Worm (Caenorhabditis elegans): ENCODE results near the gene ZC84.7.

ZC84.7 gene

ce11 chrIII:9145765-9146164 lies 40.1 kb upstream of the ZC84.7 start, which contains the start of gene ZK512.8:
Gene ZK512.8, plus strand, starts transcription at chrIII:9146065.
- TF ChIP-seq nhr-67 (tag; optimal IDR thresholded peaks at IDR 0.05) (no peak), ceh-16 (tag; optimal IDR thresholded peaks at IDR 0.05) (no peak), R02D3.7 (tag; optimal IDR thresholded peaks at IDR 0.05) (no peak), hmg-11 (tag; optimal IDR thresholded peaks at IDR 0.05) (no peak), fos-1 (tag; optimal IDR thresholded peaks at IDR 0.05) (no peak), lin-39 (tag; optimal IDR thresholded peaks at IDR 0.05) (no peak), ama-1 (optimal IDR thresholded peaks at IDR 0.05) (no peak), unc-62 (GFP tag; optimal IDR thresholded peaks at IDR 0.05) (no peak), aly-2 (tag; optimal IDR thresholded peaks at IDR 0.05) (no peak), nhr-11 (tag; optimal IDR thresholded peaks at IDR 0.05) (no peak), zag-1 (tag; optimal IDR thresholded peaks at IDR 0.05) (no peak), ztf-4 (tag; optimal IDR thresholded peaks at IDR 0.05) (no peak), unc-39 (tag; optimal IDR thresholded peaks at IDR 0.05) (no peak)

DNA sequence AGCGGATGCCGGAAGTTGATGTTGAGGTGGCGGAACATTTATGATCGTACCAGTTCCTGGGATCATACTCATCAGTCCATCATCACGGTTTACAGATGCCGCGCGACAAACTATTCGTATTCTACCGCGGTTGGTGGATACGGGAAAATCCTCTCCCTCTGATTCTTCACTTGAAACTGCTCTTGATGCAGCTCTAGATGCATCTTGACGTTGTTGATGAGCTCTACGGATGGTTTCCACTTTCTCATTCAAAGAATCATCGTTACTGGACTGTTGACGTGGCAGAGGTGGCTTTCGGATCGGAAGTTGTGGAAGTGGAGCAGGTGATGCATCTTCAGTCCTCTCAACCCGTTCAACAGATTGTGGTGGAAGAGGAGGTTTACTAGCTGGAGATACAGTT lies 36.7 kb upstream of the ZC84.7 start:
- TF ChIP-seq pha-4 (tag; optimal IDR thresholded peaks at IDR 0.05) (no peak), daf-12 (tag; optimal IDR thresholded peaks at IDR 0.05) (no peak), fos-1 (tag; optimal IDR thresholded peaks at IDR 0.05) (no peak), ztf-11 (tag; optimal IDR thresholded peaks at IDR 0.05) (no peak), unc-39 (tag; optimal IDR thresholded peaks at IDR 0.05) (no peak), nhr-25 (tag; optimal IDR thresholded peaks at IDR 0.05) (no peak), pqm-1 (tag; optimal IDR thresholded peaks at IDR 0.05) (no peak), ceh-16 (tag; optimal IDR thresholded peaks at IDR 0.05) (no peak), nhr-12 (tag; optimal IDR thresholded peaks at IDR 0.05) (no peak)

- peak; percentile 52 for TF ChIP-seq nfya-1 (tag; optimal IDR thresholded peaks at IDR 0.05; ENCODE audit: insufficient read depth)
- no peak for TF ChIP-seq skn-1 (tag; optimal IDR thresholded peaks at IDR 0.05)
Measured at ce11 chrIII:9151782-9152181, 34.0 kb upstream of the ZC84.7 start.

ce11 chrIII:9152950-9153349 lies 32.9 kb upstream of the ZC84.7 start:
- TF ChIP-seq lin-15B (tag; optimal IDR thresholded peaks at IDR 0.05) (no peak), sea-2 (GFP tag; optimal IDR thresholded peaks at IDR 0.05) (no peak), ceh-9 (tag; optimal IDR thresholded peaks at IDR 0.05) (no peak), pqm-1 (tag; optimal IDR thresholded peaks at IDR 0.05) (no peak), ztf-11 (tag; optimal IDR thresholded peaks at IDR 0.05) (no peak), daf-12 (tag; optimal IDR thresholded peaks at IDR 0.05) (no peak)

ce11 chrIII:9153809-9154208 lies 32.0 kb upstream of the ZC84.7 start, which contains the start of gene nhl-1:
Gene nhl-1, minus strand, starts transcription at chrIII:9153909.
- no peak for TF ChIP-seq nhr-77 (tag; optimal IDR thresholded peaks at IDR 0.05)

DNA sequence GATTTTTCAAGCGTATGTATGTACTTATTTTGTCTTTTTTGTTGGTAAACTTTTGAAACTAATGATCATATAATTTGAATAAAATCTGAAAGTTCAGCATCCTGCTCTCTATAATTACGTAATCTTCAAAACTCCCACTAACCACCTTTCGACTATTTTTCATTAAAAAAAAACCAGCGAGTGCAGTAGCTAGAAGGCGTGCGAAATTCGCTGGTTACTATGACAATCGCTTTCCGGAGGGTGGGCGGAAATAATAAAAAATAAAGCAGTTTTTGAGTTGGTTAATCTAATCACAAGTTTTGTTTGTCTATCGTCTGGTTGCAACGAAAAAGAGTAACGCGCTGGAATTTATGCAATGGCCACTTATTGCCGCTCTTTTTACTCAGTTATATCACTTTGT lies 31.1 kb upstream of the ZC84.7 start, which contains the start of gene irld-34:
Gene irld-34, plus strand, starts transcription at position 301 of the 400 bp plus-strand sequence.
- TF ChIP-seq nhr-12 (tag; optimal IDR thresholded peaks at IDR 0.05): no peak
- TF ChIP-seq nhr-67 (tag; optimal IDR thresholded peaks at IDR 0.05): no peak
- TF ChIP-seq elt-2 (tag; optimal IDR thresholded peaks at IDR 0.05): no peak
- no peak for TF ChIP-seq elt-1 (tag; optimal IDR thresholded peaks at IDR 0.05)
- no peak for TF ChIP-seq mml-1 (tag; optimal IDR thresholded peaks at IDR 0.05)
- TF ChIP-seq ama-1 (optimal IDR thresholded peaks at IDR 0.05): no peak
- no peak for TF ChIP-seq snpc-4 (tag; optimal IDR thresholded peaks at IDR 0.05)
- TF ChIP-seq lin-15B (tag; optimal IDR thresholded peaks at IDR 0.05): no peak
- TF ChIP-seq ztf-4 (tag; optimal IDR thresholded peaks at IDR 0.05): no peak
- TF ChIP-seq nhr-23 (tag; optimal IDR thresholded peaks at IDR 0.05): no peak
- TF ChIP-seq unc-62 (GFP tag; optimal IDR thresholded peaks at IDR 0.05): no peak
- TF ChIP-seq fkh-2 (tag; optimal IDR thresholded peaks at IDR 0.05): no peak
- no peak for TF ChIP-seq aly-2 (tag; optimal IDR thresholded peaks at IDR 0.05)
- no peak for TF ChIP-seq R02D3.7 (tag; optimal IDR thresholded peaks at IDR 0.05)
- TF ChIP-seq ZK546.5 (tag; optimal IDR thresholded peaks at IDR 0.05): no peak

DNA sequence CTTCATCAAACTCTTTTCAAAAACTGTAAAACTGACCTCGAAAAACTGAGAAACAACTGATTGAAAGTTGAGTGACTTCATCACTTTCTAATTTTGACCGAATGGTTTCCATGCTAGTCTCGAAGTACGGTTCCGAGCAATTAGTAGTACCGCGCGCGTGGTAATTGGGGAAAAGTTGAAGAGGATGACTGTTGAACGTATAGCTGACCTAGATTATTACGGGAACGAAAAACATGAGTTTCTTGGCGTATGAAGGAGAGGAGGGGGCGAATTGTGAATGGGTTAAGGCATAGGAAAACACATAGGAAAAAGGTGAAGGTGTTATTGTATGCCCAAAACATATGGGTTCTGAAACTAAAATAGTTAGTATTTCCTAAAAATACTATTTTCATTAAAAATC lies 24.3 kb upstream of the ZC84.7 start, which contains the start of gene ptr-9:
Gene ptr-9, minus strand, starts transcription at position 101 of the 400 bp plus-strand sequence.
- TF ChIP-seq aly-2 (tag; optimal IDR thresholded peaks at IDR 0.05) (no peak), pha-4 (tag; optimal IDR thresholded peaks at IDR 0.05) (no peak), lin-39 (tag; optimal IDR thresholded peaks at IDR 0.05) (no peak), nhr-237 (tag; optimal IDR thresholded peaks at IDR 0.05) (no peak), lsy-12 (tag; optimal IDR thresholded peaks at IDR 0.05) (no peak), elt-2 (tag; optimal IDR thresholded peaks at IDR 0.05) (no peak), fos-1 (tag; optimal IDR thresholded peaks at IDR 0.05) (no peak), lin-15B (tag; optimal IDR thresholded peaks at IDR 0.05) (no peak), nhr-11 (tag; optimal IDR thresholded peaks at IDR 0.05) (no peak), nhr-12 (tag; optimal IDR thresholded peaks at IDR 0.05) (no peak), nhr-25 (tag; optimal IDR thresholded peaks at IDR 0.05) (no peak), skn-1 (tag; optimal IDR thresholded peaks at IDR 0.05) (no peak)
